Fruit fly (Drosophila melanogaster) whole organism, wandering third instar larva: ENCODE results near the gene PGAP1.

Experiments
- Abd-B ChIP-seq: fragments of >200 bp; optimal IDR thresholded peaks from 2 replicates; lab custom pipeline; 2017; ENCODE audit warnings: missing biosample characterization, missing genetic modification characterization
- CG32264 ChIP-seq: fragments of 200-800 bp; sonication (Bioruptor generic); optimal IDR thresholded peaks from 2 replicates; lab custom pipeline; 2016; ENCODE audit warnings: missing biosample characterization, missing genetic modification characterization
- CG9705 ChIP-seq: fragments of 200-800 bp; sonication (Bioruptor generic); optimal IDR thresholded peaks from 2 replicates; lab custom pipeline; 2018; ENCODE audit warnings: missing biosample characterization, mild to moderate bottlenecking, missing genetic modification characterization
- CrebA ChIP-seq: fragments of 200-800 bp; sonication (Bioruptor generic); optimal IDR thresholded peaks from 2 replicates; lab custom pipeline; 2016; ENCODE audit warnings: missing biosample characterization, mild to moderate bottlenecking, missing genetic modification characterization, borderline replicate concordance
- Dfd ChIP-seq: fragments of >200 bp; optimal IDR thresholded peaks from 2 replicates; lab custom pipeline; 2017; ENCODE audit warnings: missing biosample characterization, missing genetic modification characterization
- Dif ChIP-seq: fragments of 200-275, 200-300 bp; sonication (Bioruptor generic); optimal IDR thresholded peaks from 2 replicates; lab custom pipeline; 2018; ENCODE audit warnings: missing biosample characterization, missing genetic modification characterization; ENCODE audit not compliant: partially characterized antibody
- GATAd ChIP-seq: sonication (Bioruptor generic); optimal IDR thresholded peaks from 2 replicates; lab custom pipeline; 2016; ENCODE audit warnings: missing biosample characterization, missing genetic modification characterization
- HLH106 ChIP-seq: fragments of 200-800 bp; optimal IDR thresholded peaks from 3 replicates; lab custom pipeline; 2019; ENCODE audit warnings: missing biosample characterization, mild to moderate bottlenecking, missing genetic modification characterization, moderate library complexity
- Hnf4 ChIP-seq: fragments of 200-800 bp; sonication (Bioruptor generic); optimal IDR thresholded peaks from 2 replicates; lab custom pipeline; 2016; ENCODE audit warnings: missing biosample characterization, mild to moderate bottlenecking, missing genetic modification characterization
- Hr78 ChIP-seq: fragments of >200 bp; optimal IDR thresholded peaks from 2 replicates; lab custom pipeline; 2017; ENCODE audit warnings: missing biosample characterization, missing genetic modification characterization
- Hr83 ChIP-seq: fragments of 200-300 bp; sonication (Bioruptor generic); optimal IDR thresholded peaks from 2 replicates; lab custom pipeline; 2016; ENCODE audit warnings: missing biosample characterization, mild to moderate bottlenecking, missing genetic modification characterization, moderate library complexity; ENCODE audit not compliant: poor library complexity, severe bottlenecking
- Jra ChIP-seq: sonication (Bioruptor generic); optimal IDR thresholded peaks from 2 replicates; lab custom pipeline; 2016; ENCODE audit warnings: missing biosample characterization, missing genetic modification characterization
- Mio ChIP-seq: sonication (Bioruptor generic); optimal IDR thresholded peaks from 2 replicates; lab custom pipeline; 2016; ENCODE audit warnings: missing biosample characterization, missing genetic modification characterization
- Myc ChIP-seq: fragments of >200 bp; optimal IDR thresholded peaks from 2 replicates; lab custom pipeline; 2017
- N ChIP-seq: fragments of >200 bp; optimal IDR thresholded peaks from 2 replicates; lab custom pipeline; 2018; ENCODE audit warnings: missing biosample characterization, missing external identifiers, missing genetic modification characterization
- OdsH ChIP-seq: fragments of 200-800 bp; sonication (Bioruptor generic); optimal IDR thresholded peaks from 2 replicates; lab custom pipeline; 2016; ENCODE audit warnings: missing biosample characterization, mild to moderate bottlenecking, missing genetic modification characterization
- Rel ChIP-seq, 2 experiments: fragments of 200-800 bp; sonication (Bioruptor generic) in 1 of 2; optimal IDR thresholded peaks; 2 replicates in 1 of 2; 3 replicates in 1 of 2; lab custom pipeline; 2016 to 2019; ENCODE audit warnings: mild to moderate bottlenecking in 2 of 2, missing biosample characterization in 2 of 2, missing genetic modification characterization in 2 of 2, moderate library complexity in 1 of 2
- Sp1 ChIP-seq: fragments of 200-800 bp; sonication (Bioruptor generic); optimal IDR thresholded peaks from 3 replicates; lab custom pipeline; 2019; ENCODE audit warnings: missing biosample characterization, mild to moderate bottlenecking, missing genetic modification characterization, moderate library complexity
- Vsx2 ChIP-seq: fragments of 200-300, 225-300 bp; sonication (Bioruptor generic); optimal IDR thresholded peaks from 2 replicates; lab custom pipeline; 2018; ENCODE audit warnings: missing biosample characterization, missing genetic modification characterization; ENCODE audit not compliant: partially characterized antibody
- br ChIP-seq: fragments of 200-800 bp; sonication (Bioruptor generic); optimal IDR thresholded peaks from 2 replicates; lab custom pipeline; 2016; ENCODE audit warnings: missing biosample characterization, missing genetic modification characterization
- brk ChIP-seq: fragments of 200-800 bp; sonication (Bioruptor generic); optimal IDR thresholded peaks from 2 replicates; lab custom pipeline; 2016; ENCODE audit warnings: missing biosample characterization, mild to moderate bottlenecking, missing genetic modification characterization
- dmrt93B ChIP-seq: fragments of 200-800 bp; sonication (Bioruptor generic); optimal IDR thresholded peaks from 2 replicates; lab custom pipeline; 2018; ENCODE audit warnings: missing biosample characterization, mild to moderate bottlenecking, missing genetic modification characterization
- dsf ChIP-seq: sonication (Bioruptor generic); optimal IDR thresholded peaks from 2 replicates; lab custom pipeline; 2016; ENCODE audit warnings: missing biosample characterization, missing genetic modification characterization, borderline replicate concordance
- ey ChIP-seq: fragments of 200-800 bp; sonication (Bioruptor generic); optimal IDR thresholded peaks from 2 replicates; lab custom pipeline; 2016; ENCODE audit warnings: missing biosample characterization, missing genetic modification characterization
- foxo ChIP-seq, 2 experiments: fragments of 200-800 bp; sonication (Bioruptor generic); optimal IDR thresholded peaks; 2 replicates in 1 of 2; 3 replicates in 1 of 2; lab custom pipeline; 2016 to 2017; ENCODE audit warnings: missing biosample characterization in 2 of 2, missing genetic modification characterization in 2 of 2
- fru ChIP-seq: fragments of 200-800 bp; sonication (Bioruptor generic); optimal IDR thresholded peaks from 3 replicates; lab custom pipeline; 2016; ENCODE audit warnings: missing biosample characterization, mild to moderate bottlenecking, missing genetic modification characterization
- h ChIP-seq: fragments of 200-800 bp; sonication (Bioruptor generic); optimal IDR thresholded peaks from 3 replicates; lab custom pipeline; 2016; ENCODE audit warnings: missing biosample characterization, mild to moderate bottlenecking, missing genetic modification characterization
- jim ChIP-seq: fragments of 175-275, 200-325 bp; sonication (Bioruptor generic); optimal IDR thresholded peaks from 2 replicates; lab custom pipeline; 2016; ENCODE audit warnings: missing biosample characterization, mild to moderate bottlenecking, missing genetic modification characterization
- pan ChIP-seq: fragments of >200 bp; optimal IDR thresholded peaks from 2 replicates; lab custom pipeline; 2017
- psq ChIP-seq: fragments of 200-800 bp; sonication (Bioruptor generic); optimal IDR thresholded peaks from 3 replicates; lab custom pipeline; 2017; ENCODE audit warnings: missing biosample characterization, mild to moderate bottlenecking, missing genetic modification characterization, moderate library complexity
- rgr ChIP-seq: fragments of 200-800 bp; sonication (Bioruptor generic); optimal IDR thresholded peaks from 3 replicates; lab custom pipeline; 2016; ENCODE audit warnings: missing biosample characterization, mild to moderate bottlenecking, missing genetic modification characterization
- sage ChIP-seq: fragments of 200-800 bp; sonication (Bioruptor generic); optimal IDR thresholded peaks from 2 replicates; lab custom pipeline; 2016; ENCODE audit warnings: missing biosample characterization, mild to moderate bottlenecking, missing genetic modification characterization
- sv ChIP-seq: fragments of 200-800 bp; sonication (Bioruptor generic); optimal IDR thresholded peaks from 3 replicates; lab custom pipeline; 2016; ENCODE audit warnings: missing biosample characterization, missing genetic modification characterization
- tai ChIP-seq: sonication (Bioruptor generic); optimal IDR thresholded peaks from 2 replicates; lab custom pipeline; 2016; ENCODE audit warnings: missing biosample characterization, missing genetic modification characterization
- usp ChIP-seq: fragments of >200 bp; optimal IDR thresholded peaks from 2 replicates; lab custom pipeline; 2017; ENCODE audit warnings: missing biosample characterization, missing genetic modification characterization
- woc ChIP-seq: sonication (Bioruptor generic); optimal IDR thresholded peaks from 2 replicates; lab custom pipeline; 2016; ENCODE audit warnings: missing biosample characterization, mild to moderate bottlenecking, missing genetic modification characterization

The PGAP1 gene

DNA sequence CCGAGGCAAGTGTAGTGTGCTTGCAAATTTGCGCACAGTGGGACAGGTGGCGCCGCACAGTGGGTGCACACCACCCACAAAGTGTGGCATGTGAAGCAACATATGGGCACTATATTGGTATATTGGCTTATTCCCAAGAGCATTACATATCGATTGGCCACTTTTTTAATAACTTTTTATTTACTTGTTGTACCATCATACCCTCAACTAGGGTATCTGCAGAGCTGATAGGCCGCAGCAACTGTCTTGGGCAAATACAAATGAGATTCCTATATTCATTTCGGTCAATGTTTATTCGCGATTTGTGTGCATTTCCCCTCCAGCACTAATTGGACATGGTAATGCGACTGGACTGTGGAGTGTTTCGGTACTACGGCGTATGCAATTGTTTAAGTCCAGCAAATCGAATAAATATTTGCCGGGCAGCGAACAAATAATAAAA is 35.5 kb upstream of the PGAP1 start:
- TF ChIP-seq woc (GFP tag; lab: Kevin White, UChicago), result peak; percentile 42
- no peak for TF ChIP-seq pan (lab: Kevin White, UChicago)
- no peak for TF ChIP-seq Jra
- TF ChIP-seq sage (GFP tag; lab: Kevin White, UChicago), result no peak
- TF ChIP-seq dsf (GFP tag; lab: Kevin White, UChicago), result no peak
- TF ChIP-seq sv (GFP tag; lab: Kevin White, UChicago), result no peak
- TF ChIP-seq Mio (GFP tag; lab: Kevin White, UChicago), result no peak
- peak; percentile 70 for TF ChIP-seq h
- TF ChIP-seq jim (GFP tag; lab: Kevin White, UChicago), result no peak
- TF ChIP-seq Sp1 (GFP tag; lab: Kevin White, UChicago), result no peak
- peak in 1 of 2 experiments; percentile 76 for TF ChIP-seq foxo (GFP tag; optimal IDR thresholded peaks at IDR 0.05; lab: Kevin White, UChicago)
- TF ChIP-seq rgr, result peak; percentile 69
- peak; percentile 27 for TF ChIP-seq psq (GFP tag; lab: Kevin White, UChicago)
- TF ChIP-seq HLH106 (tag; lab: Kevin White, UChicago), result no peak
- no peak for TF ChIP-seq Abd-B (GFP tag; lab: Kevin White, UChicago)
- no peak for TF ChIP-seq usp (GFP tag; lab: Kevin White, UChicago)
- no peak for TF ChIP-seq Dif (GFP tag; lab: Kevin White, UChicago)
- TF ChIP-seq CG9705 (GFP tag; lab: Kevin White, UChicago), result no peak
- TF ChIP-seq Rel (GFP tag; optimal IDR thresholded peaks at IDR 0.05; lab: Kevin White, UChicago), result no peak
- TF ChIP-seq Rel (tag; optimal IDR thresholded peaks at IDR 0.05; lab: Kevin White, UChicago), result no peak
- TF ChIP-seq Hr83 (GFP tag; lab: Kevin White, UChicago), result no peak
- TF ChIP-seq br (GFP tag; lab: Kevin White, UChicago), result peak; percentile 57
- TF ChIP-seq tai (GFP tag; lab: Kevin White, UChicago), result no peak
- no peak for TF ChIP-seq Hr78 (GFP tag; lab: Kevin White, UChicago)
- TF ChIP-seq Myc (lab: Kevin White, UChicago), result no peak
- no peak for TF ChIP-seq N (GFP tag; lab: Kevin White, UChicago)
- TF ChIP-seq CrebA (GFP tag; lab: Kevin White, UChicago), result no peak
- peak; percentile 60 for TF ChIP-seq Hnf4
- TF ChIP-seq Dfd (GFP tag; lab: Kevin White, UChicago), result no peak
- TF ChIP-seq dmrt93B (GFP tag; lab: Kevin White, UChicago), result peak; percentile 38
- no peak for TF ChIP-seq brk
- TF ChIP-seq OdsH (GFP tag; lab: Kevin White, UChicago), result peak; percentile 34
- peak; percentile 74 for TF ChIP-seq ey
- no peak for TF ChIP-seq Vsx2
- no peak for TF ChIP-seq GATAd (GFP tag; lab: Kevin White, UChicago)
- peak; percentile 70 for TF ChIP-seq fru (GFP tag; lab: Kevin White, UChicago)
- TF ChIP-seq CG32264, result no peak
- TF ChIP-seq, all 38 proteins: peak for 11

DNA sequence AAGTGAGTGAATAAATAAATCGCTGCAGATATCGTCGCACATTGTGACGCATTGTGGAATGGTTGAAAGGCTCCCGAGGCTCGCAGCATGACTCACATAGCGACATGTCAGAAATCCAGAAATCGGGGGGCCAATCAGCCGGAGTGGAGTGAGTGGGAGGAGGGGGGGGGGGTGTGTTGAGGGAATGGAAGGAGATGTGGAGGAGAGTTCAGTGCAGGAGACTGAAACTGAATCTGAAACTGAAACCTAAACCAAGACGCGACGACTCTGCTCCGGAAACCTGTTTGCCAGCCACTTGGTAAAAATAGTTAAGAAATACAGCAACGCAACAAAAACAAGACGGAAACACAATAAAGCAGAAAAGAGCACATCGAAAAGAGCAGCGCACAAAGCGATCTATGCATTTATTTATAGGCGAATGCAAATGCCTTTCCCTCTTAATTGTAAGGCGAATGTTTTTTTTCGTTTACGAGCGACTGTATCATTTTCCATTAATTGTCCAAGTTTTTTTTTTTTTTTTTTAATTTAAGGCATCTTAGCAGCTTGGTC is 35.0 kb upstream of the PGAP1 start:
- TF ChIP-seq Abd-B (GFP tag; lab: Kevin White, UChicago), result no peak
- TF ChIP-seq Dif (GFP tag; lab: Kevin White, UChicago), result no peak
- no peak for TF ChIP-seq Vsx2
- TF ChIP-seq Hr78 (GFP tag; lab: Kevin White, UChicago), result no peak
- no peak for TF ChIP-seq HLH106 (tag; lab: Kevin White, UChicago)
- no peak for TF ChIP-seq tai (GFP tag; lab: Kevin White, UChicago)
- TF ChIP-seq sv (GFP tag; lab: Kevin White, UChicago), result no peak

DNA sequence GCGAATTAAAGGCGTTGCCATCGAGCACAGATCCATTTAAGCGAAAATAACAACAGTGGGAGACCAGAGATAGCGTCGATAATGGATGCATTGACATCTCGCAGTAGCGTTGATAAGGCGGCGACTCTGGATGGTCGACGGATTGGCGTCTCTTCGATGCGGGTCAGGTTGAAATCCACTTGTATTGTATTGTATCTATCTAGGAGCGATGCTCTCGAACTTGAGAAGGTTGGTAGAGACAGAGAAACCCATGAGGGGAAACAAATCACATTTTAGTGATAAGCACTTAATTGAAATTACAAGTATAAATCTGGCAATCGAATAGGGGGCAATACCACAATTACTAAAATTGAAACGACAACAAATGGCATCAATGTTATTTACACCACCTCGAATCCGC is 34.3 kb upstream of the PGAP1 start:
- no peak for TF ChIP-seq GATAd (GFP tag; lab: Kevin White, UChicago)
- no peak for TF ChIP-seq ey
- no peak for TF ChIP-seq Rel (GFP tag; optimal IDR thresholded peaks at IDR 0.05; lab: Kevin White, UChicago)
- peak; percentile 44 for TF ChIP-seq Rel (tag; optimal IDR thresholded peaks at IDR 0.05; lab: Kevin White, UChicago)
- no peak for TF ChIP-seq dsf (GFP tag; lab: Kevin White, UChicago)
- no peak for TF ChIP-seq Mio (GFP tag; lab: Kevin White, UChicago)
- no peak for TF ChIP-seq Vsx2
- no peak for TF ChIP-seq rgr
- no peak for TF ChIP-seq sv (GFP tag; lab: Kevin White, UChicago)
- TF ChIP-seq, all 38 proteins: peak for 1
